Fruit fly (Drosophila melanogaster) whole organism, embryonic: ENCODE data around the gene CG17187.
A peak's percentile ranks its signal among the peaks of the same experiment; 100 is the strongest.

Experiments used
- Antp ChIP-seq: fragments of 200-800 bp; sonication (Bioruptor generic); optimal IDR thresholded peaks from 3 replicates; lab custom pipeline; 2016; ENCODE audit warnings: missing biosample characterization, missing genetic modification characterization
- Bgb ChIP-seq: fragments of 200-800 bp; sonication (Bioruptor generic); IDR thresholded peaks from 2 replicates; pipeline ENCODE4 v1.3.6; 2022; ENCODE audit warnings: missing biosample characterization, missing genetic modification characterization; ENCODE audit not compliant: partially characterized antibody
- CG10209 ChIP-seq: fragments of 200-800 bp; sonication (Bioruptor generic); optimal IDR thresholded peaks from 3 replicates; lab custom pipeline; 2017; ENCODE audit warnings: missing biosample characterization, mild to moderate bottlenecking, missing genetic modification characterization, missing genetic modification reagents
- CG10431 ChIP-seq: fragments of 200-800 bp; sonication (Bioruptor generic); optimal IDR thresholded peaks from 3 replicates; lab custom pipeline; 2018; ENCODE audit warnings: missing biosample characterization, mild to moderate bottlenecking, missing genetic modification characterization
- CG10979 ChIP-seq: fragments of 200-800 bp; sonication (Bioruptor generic); optimal IDR thresholded peaks from 2 replicates; lab custom pipeline; 2018; ENCODE audit warnings: missing biosample characterization, mild to moderate bottlenecking, missing genetic modification characterization, moderate library complexity
- CG11398 ChIP-seq: fragments of 200-800 bp; sonication (Bioruptor generic); optimal IDR thresholded peaks from 2 replicates; lab custom pipeline; 2016; ENCODE audit warnings: missing biosample characterization, missing genetic modification characterization
- CG1233 ChIP-seq: fragments of 200-800 bp; sonication (Bioruptor generic); optimal IDR thresholded peaks from 4 replicates; lab custom pipeline; 2018; ENCODE audit warnings: missing biosample characterization, mild to moderate bottlenecking, missing genetic modification characterization
- CG13775 ChIP-seq: fragments of 200-800 bp; sonication (Bioruptor generic); optimal IDR thresholded peaks from 3 replicates; lab custom pipeline; 2017; ENCODE audit warnings: missing biosample characterization, mild to moderate bottlenecking, missing genetic modification characterization
- CG1647 ChIP-seq: fragments of 200-800 bp; sonication (Bioruptor generic); optimal IDR thresholded peaks from 3 replicates; lab custom pipeline; 2016; ENCODE audit warnings: missing biosample characterization, missing genetic modification characterization
- CG32767 ChIP-seq: fragments of 200-800 bp; sonication (Bioruptor generic); IDR thresholded peaks from 2 replicates; pipeline ENCODE4 v1.3.6; 2022; ENCODE audit warnings: missing biosample characterization, missing genetic modification characterization
- CG3838 ChIP-seq: fragments of 200-800 bp; sonication (Bioruptor generic); optimal IDR thresholded peaks from 3 replicates; lab custom pipeline; 2016; ENCODE audit warnings: missing biosample characterization, missing genetic modification characterization
- CG4328 ChIP-seq: fragments of 200-800 bp; sonication (Bioruptor generic); optimal IDR thresholded peaks from 3 replicates; lab custom pipeline; 2017; ENCODE audit warnings: missing biosample characterization, missing genetic modification reagents, missing genetic modification characterization
- CG4360 ChIP-seq: fragments of 200-800 bp; sonication (Bioruptor generic); IDR thresholded peaks from 2 replicates; pipeline ENCODE4 v1.3.6; 2022; ENCODE audit warnings: missing biosample characterization, missing genetic modification characterization
- CG43689 ChIP-seq: fragments of 200-800 bp; sonication (Bioruptor generic); IDR thresholded peaks from 2 replicates; pipeline ENCODE4 v1.3.6; 2022; ENCODE audit warnings: missing biosample characterization, missing genetic modification characterization
- CG4854 ChIP-seq: fragments of 200-800 bp; sonication (Bioruptor generic); optimal IDR thresholded peaks from 2 replicates; lab custom pipeline; 2016; ENCODE audit warnings: missing biosample characterization, missing genetic modification characterization, inconsistent platforms
- CG5180 ChIP-seq: fragments of 200-800 bp; sonication (Bioruptor generic); optimal IDR thresholded peaks from 3 replicates; lab custom pipeline; 2017; ENCODE audit warnings: missing biosample characterization, missing genetic modification characterization, mild to moderate bottlenecking, moderate library complexity, missing genetic modification reagents
- CG6791 ChIP-seq: fragments of 200-800 bp; sonication (Bioruptor generic); IDR thresholded peaks from 3 replicates; pipeline ENCODE4 v1.3.6; 2022; ENCODE audit warnings: missing biosample characterization, missing genetic modification characterization; ENCODE audit not compliant: partially characterized antibody
- CG7963 ChIP-seq: fragments of 200-800 bp; sonication (Bioruptor generic); IDR thresholded peaks from 3 replicates; pipeline ENCODE4 v1.3.6; 2022; ENCODE audit warnings: missing biosample characterization, missing genetic modification characterization; ENCODE audit not compliant: partially characterized antibody
- CG8388 ChIP-seq: fragments of 200-800 bp; sonication (Bioruptor generic); optimal IDR thresholded peaks from 2 replicates; lab custom pipeline; 2019; ENCODE audit warnings: missing biosample characterization, mild to moderate bottlenecking, missing genetic modification characterization, moderate library complexity
- Ets65A ChIP-seq: fragments of 200-800 bp; sonication (Bioruptor generic); peaks from one replicate; lab custom pipeline; 2016; ENCODE audit warnings: missing biosample characterization, missing genetic modification characterization
- Fer1 ChIP-seq: fragments of 200-800 bp; sonication (Bioruptor generic); optimal IDR thresholded peaks from 2 replicates; lab custom pipeline; 2017; ENCODE audit warnings: missing biosample characterization, mild to moderate bottlenecking, missing genetic modification characterization
- HLH4C ChIP-seq: fragments of 200-800 bp; sonication (Bioruptor generic); IDR thresholded peaks from 3 replicates; pipeline ENCODE4 v1.3.6; 2022; ENCODE audit warnings: missing biosample characterization, missing genetic modification characterization; ENCODE audit not compliant: partially characterized antibody
- HLH54F ChIP-seq: fragments of 200-800 bp; sonication (Bioruptor generic); optimal IDR thresholded peaks from 3 replicates; lab custom pipeline; 2016; ENCODE audit warnings: missing biosample characterization, missing genetic modification characterization
- Hr78 ChIP-seq, 2 experiments: fragments of 200-800 bp in 1 of 2; fragments of >200 bp in 1 of 2; sonication (Bioruptor generic) in 1 of 2; optimal IDR thresholded peaks; 2 replicates each; lab custom pipeline; 2017 to 2019; ENCODE audit warnings: missing biosample characterization in 2 of 2, missing genetic modification characterization in 2 of 2, mild to moderate bottlenecking in 1 of 2, moderate library complexity in 1 of 2
- Med ChIP-seq: fragments of 200-800 bp; sonication (Bioruptor generic); peaks from one replicate; lab custom pipeline; 2016; ENCODE audit warnings: missing biosample characterization, missing genetic modification characterization, mild to moderate bottlenecking, inconsistent platforms, moderate library complexity
- Oaz ChIP-seq: fragments of 200-800 bp; sonication (Bioruptor generic); IDR thresholded peaks from 2 replicates; pipeline ENCODE4 v1.3.6; 2022; ENCODE audit warnings: missing biosample characterization, missing genetic modification characterization
- Pdp1 ChIP-seq, 2 experiments: fragments of 200-800 bp; sonication (Bioruptor generic); optimal IDR thresholded peaks; 3 replicates each; lab custom pipeline; 2016; ENCODE audit warnings: missing biosample characterization in 2 of 2, missing genetic modification characterization in 2 of 2, mild to moderate bottlenecking in 1 of 2, moderate library complexity in 1 of 2
- Taf1 ChIP-seq: fragments of 200-800 bp; sonication (Bioruptor generic); IDR thresholded peaks from 2 replicates; pipeline ENCODE4 v1.3.6; 2022; ENCODE audit warnings: missing biosample characterization, missing genetic modification characterization
- al ChIP-seq: fragments of 200-800 bp; sonication (Bioruptor generic); IDR thresholded peaks from 2 replicates; pipeline ENCODE4 v1.3.6; 2022; ENCODE audit warnings: missing biosample characterization, missing genetic modification characterization
- cas ChIP-seq: fragments of 200-800 bp; sonication (Bioruptor generic); IDR thresholded peaks from 2 replicates; pipeline ENCODE4 v1.3.6; 2022; ENCODE audit warnings: missing biosample characterization, missing genetic modification characterization
- chif ChIP-seq, 2 experiments: fragments of 200-800 bp; sonication (Bioruptor generic); optimal IDR thresholded peaks; 3 replicates each; lab custom pipeline; 2016; ENCODE audit warnings: missing biosample characterization in 2 of 2, missing genetic modification characterization in 2 of 2
- dm ChIP-seq: fragments of 200-800 bp; sonication (Bioruptor generic); optimal IDR thresholded peaks from 3 replicates; lab custom pipeline; 2016; ENCODE audit warnings: missing biosample characterization, missing genetic modification characterization
- dpn ChIP-seq, 2 experiments: fragments of 200-800 bp; sonication (Bioruptor generic); optimal IDR thresholded peaks; 3 replicates each; lab custom pipeline; 2016; ENCODE audit warnings: missing biosample characterization in 2 of 2, missing genetic modification characterization in 2 of 2
- gce ChIP-seq: fragments of 200-800 bp; sonication (Bioruptor generic); IDR thresholded peaks from 3 replicates; pipeline ENCODE4 v1.3.6; 2022; ENCODE audit warnings: missing biosample characterization, missing genetic modification characterization
- kay ChIP-seq: fragments of 200-800 bp; sonication (Bioruptor generic); optimal IDR thresholded peaks from 2 replicates; lab custom pipeline; 2016; ENCODE audit warnings: missing biosample characterization, missing genetic modification characterization
- nerfin-2 ChIP-seq: fragments of 200-800 bp; sonication (Bioruptor generic); IDR thresholded peaks from 2 replicates; pipeline ENCODE4 v1.3.6; 2022; ENCODE audit warnings: missing biosample characterization, missing genetic modification characterization; ENCODE audit not compliant: partially characterized antibody
- phol ChIP-seq: fragments of 200-800 bp; sonication (Bioruptor generic); optimal IDR thresholded peaks from 3 replicates; lab custom pipeline; 2018; ENCODE audit warnings: missing biosample characterization, mild to moderate bottlenecking, missing genetic modification characterization, moderate library complexity
- schlank ChIP-seq: fragments of 200-800 bp; sonication (Bioruptor generic); optimal IDR thresholded peaks from 2 replicates; lab custom pipeline; 2018; ENCODE audit warnings: missing biosample characterization, mild to moderate bottlenecking, missing genetic modification characterization
- sd ChIP-seq: fragments of 200-800 bp; sonication (Bioruptor generic); optimal IDR thresholded peaks from 3 replicates; lab custom pipeline; 2018; ENCODE audit warnings: missing biosample characterization, mild to moderate bottlenecking, missing genetic modification characterization, moderate library complexity
- sna ChIP-seq: fragments of 200-800 bp; sonication (Bioruptor generic); IDR thresholded peaks from 2 replicates; pipeline ENCODE4 v1.3.6; 2022; ENCODE audit warnings: missing biosample characterization, missing genetic modification characterization; ENCODE audit not compliant: partially characterized antibody
- sob ChIP-seq: fragments of 200-800 bp; sonication (Bioruptor generic); IDR thresholded peaks from 2 replicates; pipeline ENCODE4 v1.3.6; 2022; ENCODE audit warnings: missing biosample characterization, missing genetic modification characterization
- twi ChIP-seq: fragments of 200-800 bp; optimal IDR thresholded peaks from 2 replicates; lab custom pipeline; 2019; ENCODE audit warnings: missing biosample characterization, mild to moderate bottlenecking, missing genetic modification characterization, moderate library complexity
- usp ChIP-seq: fragments of >200 bp; optimal IDR thresholded peaks from 2 replicates; lab custom pipeline; 2017; ENCODE audit warnings: missing biosample characterization, missing genetic modification characterization
- zfh2 ChIP-seq: fragments of 200-800 bp; sonication (Bioruptor generic); optimal IDR thresholded peaks from 2 replicates; lab custom pipeline; 2016; ENCODE audit warnings: missing biosample characterization, missing genetic modification characterization

The CG17187 gene

dm6 chr3R:11225220-11225619, 6.5 kb downstream of the CG17187 start, which contains the start of gene scpr-C (continued):
- TF ChIP-seq CG6791 (GFP tag; lab: Robert Waterston, UW) (no peak), CG3838 (GFP tag; lab: Kevin White, UChicago) (no peak), HLH54F (no peak), CG10209 (GFP tag; lab: Kevin White, UChicago) (no peak), zfh2 (no peak), nerfin-2 (GFP tag; lab: Robert Waterston, UW) (no peak), kay (no peak), al (no peak)

dm6 chr3R:11224478-11224877, 7.2 kb downstream of the CG17187 start:
- TF ChIP-seq Ets65A (GFP tag; lab: Kevin White, UChicago) = peak; percentile 91
- peak; percentile 59 for TF ChIP-seq Med
- no peak for TF ChIP-seq CG11398 (GFP tag; lab: Kevin White, UChicago)
- 0 out of 2 replicates have a peak, but pooled peaks have one; percentile 35 for TF ChIP-seq Bgb (GFP tag; lab: Robert Waterston, UW)
- TF ChIP-seq, all 482 proteins: peak for 3

DNA sequence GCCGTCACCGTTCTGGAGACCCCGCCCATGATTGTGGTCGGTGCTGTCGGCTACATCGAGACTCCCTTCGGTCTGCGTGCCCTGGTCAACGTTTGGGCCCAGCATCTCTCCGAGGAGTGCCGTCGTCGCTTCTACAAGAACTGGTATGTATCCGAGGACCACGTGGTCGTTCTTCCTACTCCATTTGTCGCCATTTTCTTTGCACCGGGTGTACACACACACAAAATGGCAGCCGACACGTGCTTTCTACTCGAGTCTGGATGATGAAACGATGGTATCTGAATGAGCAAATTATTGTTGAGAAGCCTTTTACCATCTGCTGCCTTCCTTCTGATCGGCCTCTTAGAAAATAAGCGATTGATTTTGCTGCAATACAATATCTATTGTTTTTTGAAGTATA, 9.1 kb downstream of the CG17187 start:
- TF ChIP-seq CG32767 (peak; percentile 56; the same call in 1 of the 2 replicates), al (no peak), CG4360 (peak; percentile 12; the same call in 1 of the 2 replicates), dpn (GFP tag; optimal IDR thresholded peaks at IDR 0.05; lab: Kevin White, UChicago) (no peak), twi (peak; percentile 17), dm (GFP tag; lab: Kevin White, UChicago) (peak; percentile 50), phol (peak; percentile 92), HLH4C (no peak), Fer1 (no peak), CG8388 (no peak)

DNA sequence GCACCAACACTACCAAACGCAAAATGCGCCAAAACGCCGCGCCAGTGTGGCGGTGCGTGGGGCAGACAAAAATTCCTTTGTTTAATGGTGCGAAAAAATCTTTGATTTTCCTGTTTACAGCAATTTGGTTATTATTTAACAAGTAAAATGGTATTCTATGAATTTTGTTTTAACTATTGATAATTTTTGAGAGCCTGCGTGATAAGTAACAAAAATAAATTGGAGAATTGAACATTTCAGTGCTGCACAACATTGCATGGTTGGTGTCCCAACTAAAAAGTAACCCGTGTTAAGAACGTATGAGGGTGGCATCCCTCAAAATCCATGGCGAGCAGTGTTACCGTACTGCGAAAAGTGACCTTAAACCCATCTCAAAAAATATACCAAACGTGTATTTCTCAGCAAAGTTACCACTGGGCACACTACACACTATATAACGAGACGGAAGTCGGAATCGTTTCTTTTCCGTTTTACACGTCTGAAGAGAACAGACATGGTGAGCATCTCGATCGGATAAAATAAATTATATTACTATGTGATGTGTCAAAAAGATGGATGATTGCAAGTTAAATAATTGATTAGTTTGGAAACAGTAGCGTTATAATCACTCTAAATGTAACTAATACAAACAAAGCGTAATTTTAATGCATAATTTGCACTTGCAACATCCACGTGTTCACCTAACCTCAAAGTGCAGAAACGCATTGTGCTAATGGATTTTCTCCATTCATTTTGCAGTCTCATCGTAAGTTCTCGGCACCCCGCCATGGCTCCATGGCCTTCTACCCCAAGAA, 10.0 kb downstream of the CG17187 start, which contains the start of the genes CG6693 and RpL3:
Gene CG6693 (minus strand): TSS at position 203 of the 794 bp plus-strand sequence.
Gene RpL3 (plus strand): TSS at position 458 of the 794 bp plus-strand sequence.
- TF ChIP-seq CG43689 (GFP tag; lab: Robert Waterston, UW) (no peak), CG1647 (GFP tag; lab: Kevin White, UChicago) (peak; percentile 52), Antp (GFP tag; lab: Kevin White, UChicago) (no peak), cas (peak; percentile 55; the same call in 1 of the 2 replicates), CG32767 (peak; percentile 49; the same call in 1 of the 2 replicates), Hr78 (GFP tag; optimal IDR thresholded peaks at IDR 0.05; lab: Kevin White, UChicago) (peak in 1 of 2 experiments; percentile 20), CG10431 (GFP tag; lab: Kevin White, UChicago) (peak; percentile 88), sob (GFP tag; lab: Robert Waterston, UW) (peak; percentile 85), usp (GFP tag; lab: Kevin White, UChicago) (no peak), al (peak; percentile 29; the same call in 1 of the 2 replicates), Pdp1 (GFP tag; optimal IDR thresholded peaks at IDR 0.05; lab: Kevin White, UChicago) (peak; percentile 50 to 82), CG8388 (peak; percentile 58), gce (GFP tag; lab: Robert Waterston, UW) (peak; percentile 84), sd (tag; lab: Kevin White, UChicago) (peak; percentile 40), CG10979 (tag; lab: Kevin White, UChicago) (peak; percentile 64), CG1233 (GFP tag; lab: Kevin White, UChicago) (peak; percentile 79), CG7963 (GFP tag; lab: Robert Waterston, UW) (no peak), schlank (peak; percentile 79), chif (GFP tag; optimal IDR thresholded peaks at IDR 0.05; lab: Kevin White, UChicago) (peak; percentile 26), CG13775 (peak; percentile 74), CG4328 (peak; percentile 84), sna (GFP tag; lab: Robert Waterston, UW) (no peak), Taf1 (peak; percentile 37), CG5180 (GFP tag; lab: Kevin White, UChicago) (peak; percentile 59), Oaz (GFP tag; lab: Robert Waterston, UW) (no peak), CG4854 (peak; percentile 76)
